Fruit fly (Drosophila melanogaster): Measurements from ENCODE around the gene Tdrd3.

The Tdrd3 gene

DNA sequence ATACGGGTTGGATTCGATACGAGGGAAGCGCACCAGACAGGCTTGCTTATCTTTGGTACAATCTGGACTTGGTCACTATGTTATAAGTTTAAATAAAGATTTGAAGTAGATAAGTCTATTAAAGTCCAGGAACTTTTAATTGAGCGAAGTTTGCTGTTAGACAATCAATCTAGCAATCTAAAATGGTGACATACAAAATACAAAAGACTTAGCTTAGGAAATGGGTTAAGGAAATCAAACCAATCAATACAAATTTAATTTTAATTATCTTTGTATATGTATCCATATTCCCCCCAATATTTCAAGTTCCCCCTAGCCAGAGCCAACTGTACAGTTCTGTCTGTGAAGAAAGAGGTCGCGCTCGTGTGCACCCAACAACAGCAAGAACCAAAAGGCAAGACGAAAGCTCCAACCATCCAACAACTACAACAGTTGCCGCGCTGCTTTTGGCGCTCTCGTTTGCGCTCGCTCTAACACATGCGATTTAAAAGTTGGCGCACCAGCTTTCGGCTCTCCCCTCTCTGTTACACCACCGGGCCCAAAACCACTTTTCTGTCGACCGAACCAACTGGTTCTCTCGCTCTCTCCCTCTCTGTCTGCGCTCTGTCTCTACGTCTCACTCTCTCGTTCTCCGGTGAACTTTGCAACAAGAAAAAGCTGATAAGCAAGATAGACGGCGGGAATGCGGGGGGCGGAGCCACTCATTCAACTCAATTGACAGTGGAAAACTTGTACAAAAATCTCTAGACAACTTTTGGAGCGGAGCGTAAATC, 30.5 kb upstream of the Tdrd3 start (continued):
- TF ChIP-seq Dip3 (GFP tag; optimal IDR thresholded peaks at IDR 0.05) (peak; percentile 80), gcm2 (GFP tag; optimal IDR thresholded peaks at IDR 0.05) (peak; percentile 23), CG42726 (GFP tag; IDR thresholded peaks at IDR 0.05; ENCODE audit: partially characterized antibody) (peak; percentile 10; the same call in 1 of the 2 replicates), esg (GFP tag; conservative IDR thresholded peaks at IDR 0.05) (peak; percentile 79), CG16863 (GFP tag; optimal IDR thresholded peaks at IDR 0.05) (peak; percentile 62), CG11560 (tag; IDR thresholded peaks at IDR 0.05) (peak; percentile 63; the same call in 2 of the 3 replicates), bcd (GFP tag; optimal IDR thresholded peaks at IDR 0.05) (peak; percentile 89), CHES-1-like (GFP tag; optimal IDR thresholded peaks at IDR 0.05) (no peak), HLHmδ (GFP tag; optimal IDR thresholded peaks at IDR 0.05) (peak; percentile 25), bbx (GFP tag; IDR thresholded peaks at IDR 0.05; ENCODE audit: partially characterized antibody) (peak; percentile 44; the same call in 1 of the 2 replicates), CG1233 (GFP tag; optimal IDR thresholded peaks at IDR 0.05) (peak; percentile 84), Awh (GFP tag; IDR thresholded peaks at IDR 0.05) (peak; percentile 15; the same call in 1 of the 2 replicates), B-H2 (GFP tag; optimal IDR thresholded peaks at IDR 0.05) (peak; percentile 40), YL-1 (GFP tag; optimal IDR thresholded peaks at IDR 0.05) (peak; percentile 0), chn (GFP tag; optimal IDR thresholded peaks at IDR 0.05) (peak; percentile 66), NfI (GFP tag; optimal IDR thresholded peaks at IDR 0.05) (peak; percentile 80), fru (optimal IDR thresholded peaks at IDR 0.05) (no peak), Aef1 (GFP tag; IDR thresholded peaks at IDR 0.05) (peak; percentile 83), CG2116 (GFP tag; optimal IDR thresholded peaks at IDR 0.05) (peak; percentile 26), Blimp-1 (GFP tag; optimal IDR thresholded peaks at IDR 0.05) (peak; percentile 77), Chrac-16 (GFP tag; optimal IDR thresholded peaks at IDR 0.05) (peak; percentile 78), CG2712 (tag; optimal IDR thresholded peaks at IDR 0.05) (peak; percentile 88), lola (GFP tag; optimal IDR thresholded peaks at IDR 0.05) (peak in 1 of 3 experiments; percentile 72), CG3065 (GFP tag; optimal IDR thresholded peaks at IDR 0.05) (no peak), otp (GFP tag; IDR thresholded peaks at IDR 0.05) (no peak), CrebB (tag; optimal IDR thresholded peaks at IDR 0.05) (no peak), Mad (GFP tag; optimal IDR thresholded peaks at IDR 0.05) (peak; percentile 61), sisA (GFP tag; IDR thresholded peaks at IDR 0.05) (peak; percentile 86), Eip74EF (GFP tag; optimal IDR thresholded peaks at IDR 0.05) (peak in 1 of 2 experiments; percentile 81), pan (optimal IDR thresholded peaks at IDR 0.05) (no peak), pan (GFP tag; optimal IDR thresholded peaks at IDR 0.05 in 1 of 2, IDR thresholded peaks at IDR 0.05 in 1 of 2) (peak in 1 of 2 experiments; percentile 89), CG6813 (GFP tag; optimal IDR thresholded peaks at IDR 0.05) (peak; percentile 57), Antp (GFP tag; optimal IDR thresholded peaks at IDR 0.05) (peak; percentile 77), Usf (GFP tag; optimal IDR thresholded peaks at IDR 0.05) (peak; percentile 69), CG7745 (tag; optimal IDR thresholded peaks at IDR 0.05) (no peak), Gug (GFP tag; IDR thresholded peaks at IDR 0.05) (peak; percentile 84; the same call in 3 of the 4 replicates), CG12219 (GFP tag; optimal IDR thresholded peaks at IDR 0.05) (peak; percentile 80), CG14014 (GFP tag; IDR thresholded peaks at IDR 0.05) (peak; percentile 71), Myb (GFP tag; optimal IDR thresholded peaks at IDR 0.05) (peak; percentile 42), CG32772 (GFP tag; IDR thresholded peaks at IDR 0.05) (peak; percentile 80; the same call in 1 of the 2 replicates), ham (GFP tag; IDR thresholded peaks at IDR 0.05) (0 out of 2 replicates have a peak, but pooled peaks have one; percentile 13), her (GFP tag; optimal IDR thresholded peaks at IDR 0.05) (no peak), CG7987 (GFP tag; optimal IDR thresholded peaks at IDR 0.05) (peak; percentile 16), CG4424 (GFP tag; optimal IDR thresholded peaks at IDR 0.05) (peak; percentile 85), CG11696 (GFP tag; IDR thresholded peaks at IDR 0.05) (0 out of 2 replicates have a peak, but pooled peaks have one; percentile 19), HmgD (GFP tag; optimal IDR thresholded peaks at IDR 0.05) (no peak), zen (tag; optimal IDR thresholded peaks at IDR 0.05) (peak; percentile 32), pnt (GFP tag; optimal IDR thresholded peaks at IDR 0.05) (peak; percentile 68), CG15601 (tag; optimal IDR thresholded peaks at IDR 0.05) (peak; percentile 74)
